Worm (Caenorhabditis elegans): ENCODE data around the gene C56E6.2.

DNA sequence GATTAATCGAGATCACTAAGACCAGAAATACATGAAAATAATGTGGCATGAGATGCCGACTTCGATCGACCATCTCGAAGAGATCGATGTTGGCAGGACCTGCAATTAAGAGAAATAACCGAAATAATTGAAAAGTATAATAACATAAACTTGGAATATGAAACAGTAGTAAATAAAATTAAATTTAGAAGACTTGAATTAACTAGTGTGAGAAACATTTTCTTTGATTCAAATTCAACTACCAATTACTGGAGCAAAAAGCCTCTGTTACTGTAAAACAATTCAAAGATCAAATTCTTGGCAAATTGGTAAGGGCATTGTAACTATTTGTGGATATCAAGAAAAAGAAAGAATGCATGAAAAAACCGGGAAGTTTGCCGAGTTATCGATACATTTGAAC is 10.8 kb upstream of the C56E6.2 start, which contains the start of gene R05G9R.1:
- TF ChIP-seq unc-39 (tag; optimal IDR thresholded peaks at IDR 0.05) (no peak), lin-13 (tag; optimal IDR thresholded peaks at IDR 0.05) (no peak), flh-1 (GFP tag; optimal IDR thresholded peaks at IDR 0.05) (no peak), ces-1 (GFP tag; optimal IDR thresholded peaks at IDR 0.05) (no peak), nhr-28 (tag; optimal IDR thresholded peaks at IDR 0.05) (no peak)

All from whole organism, mixed stage, embryonic.